Fruit fly (Drosophila melanogaster) whole organism, embryonic: ENCODE results near the gene CG43407.
A peak's percentile ranks its signal among the peaks of the same experiment; 100 is the strongest.

Source experiments
- Abd-B ChIP-seq: fragments of 200-800 bp; sonication (Bioruptor generic); optimal IDR thresholded peaks from 2 replicates; lab custom pipeline; 2018; ENCODE audit warnings: missing biosample characterization, mild to moderate bottlenecking, missing genetic modification characterization, moderate library complexity
- Aef1 ChIP-seq: fragments of 200-800 bp; sonication (Bioruptor generic); IDR thresholded peaks from 3 replicates; pipeline ENCODE4 v1.3.6; 2022; ENCODE audit warnings: missing biosample characterization, missing genetic modification characterization
- Antp ChIP-seq: fragments of 200-800 bp; sonication (Bioruptor generic); optimal IDR thresholded peaks from 3 replicates; lab custom pipeline; 2016; ENCODE audit warnings: missing biosample characterization, missing genetic modification characterization
- C15 ChIP-seq: fragments of 200-800 bp; sonication (Bioruptor generic); IDR thresholded peaks from 3 replicates; pipeline ENCODE4 v1.3.6; 2022; ENCODE audit warnings: missing biosample characterization, missing genetic modification characterization
- CG10147 ChIP-seq: fragments of 200-800 bp; sonication (Bioruptor generic); optimal IDR thresholded peaks from 2 replicates; lab custom pipeline; 2019; ENCODE audit warnings: missing biosample characterization, mild to moderate bottlenecking, missing genetic modification characterization, moderate library complexity
- CG10543 ChIP-seq: fragments of 200-800 bp; sonication (Bioruptor generic); optimal IDR thresholded peaks from 3 replicates; lab custom pipeline; 2017; ENCODE audit warnings: missing biosample characterization, mild to moderate bottlenecking, missing genetic modification characterization, moderate library complexity
- CG11456 ChIP-seq: fragments of 200-800 bp; sonication (Bioruptor generic); IDR thresholded peaks from 3 replicates; pipeline ENCODE4 v1.3.6; 2022; ENCODE audit warnings: missing biosample characterization, missing genetic modification characterization
- CG12659 ChIP-seq: fragments of 200-800 bp; sonication (Bioruptor generic); optimal IDR thresholded peaks from 3 replicates; lab custom pipeline; 2017; ENCODE audit warnings: mild to moderate bottlenecking, missing biosample characterization, missing genetic modification reagents, missing genetic modification characterization
- CG12769 ChIP-seq: fragments of 200-800 bp; sonication (Bioruptor generic); optimal IDR thresholded peaks from 2 replicates; lab custom pipeline; 2019; ENCODE audit warnings: missing biosample characterization, mild to moderate bottlenecking, missing genetic modification characterization, moderate library complexity
- CG13296 ChIP-seq: fragments of 200-800 bp; sonication (Bioruptor generic); optimal IDR thresholded peaks from 3 replicates; lab custom pipeline; 2018; ENCODE audit warnings: missing biosample characterization, mild to moderate bottlenecking, missing genetic modification characterization
- CG13894 ChIP-seq: fragments of 200-800 bp; sonication (Bioruptor generic); optimal IDR thresholded peaks from 3 replicates; lab custom pipeline; 2018; ENCODE audit warnings: missing biosample characterization, mild to moderate bottlenecking, missing genetic modification characterization, moderate library complexity
- CG14441 ChIP-seq: fragments of 200-800 bp; sonication (Bioruptor generic); IDR thresholded peaks from 2 replicates; pipeline ENCODE4 v1.3.6; 2022; ENCODE audit warnings: missing biosample characterization, missing genetic modification characterization
- CG1529 ChIP-seq: fragments of 200-800 bp; sonication (Bioruptor generic); optimal IDR thresholded peaks from 3 replicates; lab custom pipeline; 2018; ENCODE audit warnings: missing biosample characterization, missing genetic modification characterization
- CG2202 ChIP-seq: fragments of 200-800 bp; sonication (Bioruptor generic); optimal IDR thresholded peaks from 2 replicates; lab custom pipeline; 2018; ENCODE audit warnings: missing biosample characterization, mild to moderate bottlenecking, missing genetic modification characterization
- CG3065 ChIP-seq: fragments of 200-800 bp; sonication (Bioruptor generic); optimal IDR thresholded peaks from 2 replicates; lab custom pipeline; 2016; ENCODE audit warnings: missing biosample characterization, missing genetic modification characterization
- CG4328 ChIP-seq: fragments of 200-800 bp; sonication (Bioruptor generic); optimal IDR thresholded peaks from 3 replicates; lab custom pipeline; 2017; ENCODE audit warnings: missing biosample characterization, missing genetic modification reagents, missing genetic modification characterization
- CG8290 ChIP-seq, 3 experiments: fragments of 200-800 bp; sonication (Bioruptor generic); optimal IDR thresholded peaks; 2 replicates each; lab custom pipeline; 2016 to 2019; ENCODE audit warnings: missing biosample characterization in 3 of 3, missing genetic modification characterization in 3 of 3, mild to moderate bottlenecking in 2 of 3, moderate library complexity in 1 of 3
- CG9932 ChIP-seq: fragments of 200-800 bp; sonication (Bioruptor generic); IDR thresholded peaks from 2 replicates; pipeline ENCODE4 v1.3.6; 2022; ENCODE audit warnings: missing biosample characterization, missing genetic modification characterization
- D19A ChIP-seq: fragments of 200-800 bp; optimal IDR thresholded peaks from 3 replicates; lab custom pipeline; 2019; ENCODE audit warnings: missing biosample characterization, mild to moderate bottlenecking, missing genetic modification characterization, moderate library complexity
- Ets97D ChIP-seq: fragments of 200-800 bp; sonication (Bioruptor generic); optimal IDR thresholded peaks from 3 replicates; lab custom pipeline; 2016; ENCODE audit warnings: missing biosample characterization, missing genetic modification characterization
- Fer3 ChIP-seq: fragments of 200-800 bp; sonication (Bioruptor generic); optimal IDR thresholded peaks from 2 replicates; lab custom pipeline; 2018; ENCODE audit warnings: missing biosample characterization, mild to moderate bottlenecking, missing genetic modification characterization, moderate library complexity
- HLH3B ChIP-seq: fragments of 200-800 bp; sonication (Bioruptor generic); IDR thresholded peaks from 2 replicates; pipeline ENCODE4 v1.3.6; 2022; ENCODE audit warnings: missing biosample characterization, missing genetic modification characterization
- Hand ChIP-seq: fragments of 200-800 bp; sonication (Bioruptor generic); optimal IDR thresholded peaks from 2 replicates; lab custom pipeline; 2017; ENCODE audit warnings: mild to moderate bottlenecking, missing biosample characterization, missing genetic modification reagents, missing genetic modification characterization
- MBD-R2 ChIP-seq: fragments of 200-800 bp; sonication (Bioruptor generic); IDR thresholded peaks from 2 replicates; pipeline ENCODE4 v1.3.6; 2022; ENCODE audit warnings: missing biosample characterization, missing genetic modification characterization
- Med ChIP-seq: fragments of 200-800 bp; sonication (Bioruptor generic); peaks from one replicate; lab custom pipeline; 2016; ENCODE audit warnings: missing biosample characterization, missing genetic modification characterization, mild to moderate bottlenecking, inconsistent platforms, moderate library complexity
- Pdp1 ChIP-seq, 2 experiments: fragments of 200-800 bp; sonication (Bioruptor generic); optimal IDR thresholded peaks; 3 replicates each; lab custom pipeline; 2016; ENCODE audit warnings: missing biosample characterization in 2 of 2, missing genetic modification characterization in 2 of 2, mild to moderate bottlenecking in 1 of 2, moderate library complexity in 1 of 2
- YL-1 ChIP-seq: fragments of 200-800 bp; sonication (Bioruptor generic); optimal IDR thresholded peaks from 3 replicates; lab custom pipeline; 2017; ENCODE audit warnings: missing biosample characterization, mild to moderate bottlenecking, missing genetic modification characterization
- abd-A ChIP-seq: fragments of 200-800 bp; sonication (Bioruptor generic); optimal IDR thresholded peaks from 3 replicates; lab custom pipeline; 2019; ENCODE audit warnings: missing biosample characterization, mild to moderate bottlenecking, missing genetic modification characterization, moderate library complexity
- bigmax ChIP-seq: fragments of 200-800 bp; sonication (Bioruptor generic); optimal IDR thresholded peaks from 2 replicates; lab custom pipeline; 2018; ENCODE audit warnings: missing biosample characterization, mild to moderate bottlenecking, missing genetic modification characterization
- chinmo ChIP-seq: fragments of 200-800 bp; sonication (Bioruptor generic); IDR thresholded peaks from 4 replicates; pipeline ENCODE4 v1.3.6; 2022; ENCODE audit warnings: missing biosample characterization, missing genetic modification characterization; ENCODE audit not compliant: partially characterized antibody
- ci ChIP-seq: fragments of 200-800 bp; sonication (Bioruptor generic); IDR thresholded peaks from 3 replicates; pipeline ENCODE4 v1.3.6; 2022; ENCODE audit warnings: missing biosample characterization, missing genetic modification characterization
- crol ChIP-seq: fragments of 200-800 bp; sonication (Bioruptor generic); IDR thresholded peaks from 2 replicates; pipeline ENCODE4 v1.3.6; 2022; ENCODE audit warnings: missing biosample characterization, missing genetic modification characterization
- cwo ChIP-seq: fragments of 200-800 bp; sonication (Bioruptor generic); optimal IDR thresholded peaks from 3 replicates; lab custom pipeline; 2017; ENCODE audit warnings: missing biosample characterization, missing genetic modification characterization, mild to moderate bottlenecking, moderate library complexity, missing genetic modification reagents
- grn ChIP-seq: fragments of 200-800 bp; sonication (Bioruptor generic); optimal IDR thresholded peaks from 3 replicates; lab custom pipeline; 2017; ENCODE audit warnings: missing biosample characterization, missing genetic modification characterization
- insv ChIP-seq, 2 experiments: fragments of 200-800 bp; sonication (Bioruptor generic); optimal IDR thresholded peaks; 3 replicates each; lab custom pipeline; 2016 to 2018; ENCODE audit warnings: missing biosample characterization in 2 of 2, missing genetic modification characterization in 2 of 2
- lab ChIP-seq: fragments of 200-800 bp; sonication (Bioruptor generic); optimal IDR thresholded peaks from 3 replicates; lab custom pipeline; 2017; ENCODE audit warnings: missing biosample characterization, missing genetic modification characterization, mild to moderate bottlenecking, moderate library complexity, missing genetic modification reagents
- lmd ChIP-seq: fragments of 200-800 bp; sonication (Bioruptor generic); IDR thresholded peaks from 2 replicates; pipeline ENCODE4 v1.3.6; 2022; ENCODE audit warnings: missing biosample characterization, missing genetic modification characterization
- maf-S ChIP-seq: fragments of 200-800 bp; sonication (Bioruptor generic); optimal IDR thresholded peaks from 2 replicates; lab custom pipeline; 2016; ENCODE audit warnings: missing biosample characterization, missing genetic modification characterization
- odd ChIP-seq: fragments of 200-800 bp; sonication (Bioruptor generic); optimal IDR thresholded peaks from 2 replicates; lab custom pipeline; 2017; ENCODE audit warnings: missing biosample characterization, mild to moderate bottlenecking, missing genetic modification characterization
- pb ChIP-seq: fragments of 200-800 bp; sonication (Bioruptor generic); optimal IDR thresholded peaks from 3 replicates; lab custom pipeline; 2016; ENCODE audit warnings: missing biosample characterization, missing genetic modification characterization
- prd ChIP-seq, 3 experiments: fragments of >200 bp in 2 of 3; fragments of 200-800 bp in 1 of 3; sonication (Bioruptor generic) in 1 of 3; optimal IDR thresholded peaks in 2 of 3; IDR thresholded peaks in 1 of 3; 2 replicates in 2 of 3; 3 replicates in 1 of 3; pipeline versions ENCODE4 v1.3.6 to Lab custom; 2017 to 2022; ENCODE audit warnings: missing biosample characterization in 1 of 3, missing genetic modification characterization in 1 of 3
- ranshi ChIP-seq: fragments of 200-800 bp; sonication (Bioruptor generic); IDR thresholded peaks from 2 replicates; pipeline ENCODE4 v1.3.6; 2022; ENCODE audit warnings: missing biosample characterization, missing genetic modification characterization
- row ChIP-seq: fragments of 200-800 bp; sonication (Bioruptor generic); IDR thresholded peaks from 3 replicates; pipeline ENCODE4 v1.3.6; 2022; ENCODE audit warnings: missing biosample characterization, missing genetic modification characterization
- sr ChIP-seq: fragments of 200-800 bp; sonication (Bioruptor generic); IDR thresholded peaks from 3 replicates; pipeline ENCODE4 v1.3.6; 2022; ENCODE audit warnings: missing biosample characterization, missing genetic modification characterization
- sug ChIP-seq: fragments of 200-800 bp; optimal IDR thresholded peaks from 2 replicates; lab custom pipeline; 2019; ENCODE audit warnings: missing biosample characterization, mild to moderate bottlenecking, missing genetic modification characterization, moderate library complexity
- tx ChIP-seq: fragments of 200-800 bp; sonication (Bioruptor generic); optimal IDR thresholded peaks from 2 replicates; lab custom pipeline; 2016; ENCODE audit warnings: missing biosample characterization, missing genetic modification characterization
- yki ChIP-seq: fragments of >200 bp; optimal IDR thresholded peaks from 3 replicates; lab custom pipeline; 2018

CG43407 gene

dm6 chr3L:19019308-19019749, 33.9 kb downstream of the CG43407 start (continued):
- TF ChIP-seq CG10543 (peak; percentile 74), pb (GFP tag; lab: Kevin White, UChicago) (no peak), D19A (tag; lab: Kevin White, UChicago) (peak; percentile 39), grn (GFP tag; lab: Kevin White, UChicago) (peak; percentile 10), CG4328 (GFP tag; lab: Kevin White, UChicago) (peak; percentile 45), sug (tag; lab: Kevin White, UChicago) (peak; percentile 1), CG13894 (tag; lab: Kevin White, UChicago) (peak; percentile 75), chinmo (GFP tag; lab: Robert Waterston, UW) (0 out of 4 replicates have a peak, but pooled peaks have one; percentile 71), MBD-R2 (GFP tag; lab: Robert Waterston, UW) (peak; percentile 18; the same call in 1 of the 2 replicates), CG13296 (GFP tag; lab: Kevin White, UChicago) (peak; percentile 14), lab (GFP tag; lab: Kevin White, UChicago) (peak; percentile 43), Fer3 (tag; lab: Kevin White, UChicago) (no peak), Abd-B (peak; percentile 34), tx (GFP tag; lab: Kevin White, UChicago) (no peak), crol (GFP tag; lab: Robert Waterston, UW) (peak; percentile 90), abd-A (tag; lab: Kevin White, UChicago) (peak; percentile 94), sr (0 out of 3 replicates have a peak, but pooled peaks have one; percentile 28), insv (GFP tag; optimal IDR thresholded peaks at IDR 0.05; lab: Kevin White, UChicago) (no peak), Aef1 (GFP tag; lab: Robert Waterston, UW) (peak; percentile 30; the same call in 1 of the 3 replicates), Pdp1 (GFP tag; optimal IDR thresholded peaks at IDR 0.05; lab: Kevin White, UChicago) (peak in 1 of 2 experiments; percentile 34), CG8290 (GFP tag; optimal IDR thresholded peaks at IDR 0.05; lab: Kevin White, UChicago) (no peak), CG8290 (tag; optimal IDR thresholded peaks at IDR 0.05; lab: Kevin White, UChicago) (peak in 1 of 2 experiments; percentile 47), CG12769 (tag; lab: Kevin White, UChicago) (peak; percentile 83), YL-1 (GFP tag; lab: Kevin White, UChicago) (no peak), CG11456 (GFP tag; lab: Robert Waterston, UW) (0 out of 3 replicates have a peak, but pooled peaks have one; percentile 52)

- no peak for TF ChIP-seq yki (lab: Kevin White, UChicago)
- no peak for TF ChIP-seq Ets97D (GFP tag; lab: Kevin White, UChicago)
- no peak for TF ChIP-seq CG10147 (GFP tag; lab: Kevin White, UChicago)
- peak; percentile 36; the same call in 2 of the 3 replicates for TF ChIP-seq row
- TF ChIP-seq CG3065 (GFP tag; lab: Kevin White, UChicago), result no peak
- TF ChIP-seq CG9932, result peak; percentile 49
- peak; percentile 1 for TF ChIP-seq CG12659 (GFP tag; lab: Kevin White, UChicago)
- no peak for TF ChIP-seq maf-S (GFP tag; lab: Kevin White, UChicago)
- no peak for TF ChIP-seq CG2202 (tag; lab: Kevin White, UChicago)
- peak; percentile 77 for TF ChIP-seq cwo (GFP tag; lab: Kevin White, UChicago)
- TF ChIP-seq bigmax (GFP tag; lab: Kevin White, UChicago), result no peak
- TF ChIP-seq CG8290 (GFP tag; optimal IDR thresholded peaks at IDR 0.05; lab: Kevin White, UChicago), result no peak
- TF ChIP-seq CG8290 (tag; optimal IDR thresholded peaks at IDR 0.05; lab: Kevin White, UChicago), result peak in 1 of 2 experiments; percentile 56
- no peak for TF ChIP-seq insv (GFP tag; optimal IDR thresholded peaks at IDR 0.05; lab: Kevin White, UChicago)
- peak; percentile 40 for TF ChIP-seq CG1529 (GFP tag; lab: Kevin White, UChicago)
- peak; percentile 77 for TF ChIP-seq crol (GFP tag; lab: Robert Waterston, UW)
- TF ChIP-seq odd (GFP tag; lab: Kevin White, UChicago), result no peak
- TF ChIP-seq Med (GFP tag; lab: Kevin White, UChicago), result peak; percentile 47
- peak; percentile 23; the same call in 1 of the 2 replicates for TF ChIP-seq ranshi (GFP tag; lab: Robert Waterston, UW)
- no peak for TF ChIP-seq Hand (GFP tag; lab: Kevin White, UChicago)
- no peak for TF ChIP-seq prd (optimal IDR thresholded peaks at IDR 0.05; lab: Kevin White, UChicago)
- 0 out of 3 replicates have a peak, but pooled peaks have one; percentile 11 for TF ChIP-seq prd (GFP tag; IDR thresholded peaks at IDR 0.05; lab: Robert Waterston, UW)
- 0 out of 3 replicates have a peak, but pooled peaks have one; percentile 17 for TF ChIP-seq ci (GFP tag; lab: Robert Waterston, UW)
- peak; percentile 36; the same call in 1 of the 2 replicates for TF ChIP-seq CG14441
- peak; percentile 23; the same call in 1 of the 2 replicates for TF ChIP-seq lmd
- peak; percentile 15 for TF ChIP-seq CG10543
- peak; percentile 34; the same call in 1 of the 2 replicates for TF ChIP-seq HLH3B
- TF ChIP-seq C15, result 0 out of 3 replicates have a peak, but pooled peaks have one; percentile 21
- peak; percentile 5 for TF ChIP-seq Antp (GFP tag; lab: Kevin White, UChicago)
Measured at dm6 chr3L:19018440-19018839, 34.7 kb downstream of the CG43407 start.
